Fruit fly (Drosophila melanogaster) S2 (cell line): ENCODE data around the gene Amacr.

Experiments used
- CG8478 ChIP-seq: fragments of >200 bp; optimal IDR thresholded peaks from 2 replicates; lab custom pipeline; 2018
- CTCF ChIP-seq, 2 experiments: fragments of >200 bp; optimal IDR thresholded peaks; 2 replicates each; lab custom pipeline; 2018

dm6 chr2L:20783044-20783443 is 30.9 kb upstream of the Amacr start:
- TF ChIP-seq CTCF (optimal IDR thresholded peaks at IDR 0.05; lab: Kevin White, UChicago) (no peak), CG8478 (no peak)
